Worm (Caenorhabditis elegans) whole organism, L4/young adult: Measurements from ENCODE around the gene ins-15.

ENCODE experiments used
- W03F9.2 ChIP-seq: fragments of 150-350 bp; optimal IDR thresholded peaks from 2 replicates; lab custom pipeline; 2014; ENCODE audit warnings: missing biosample characterization, missing genetic modification characterization
- dao-5 ChIP-seq: sonication (generic microtip); optimal IDR thresholded peaks from 2 replicates; lab custom pipeline; 2016; ENCODE audit warnings: missing genotype, missing genetic modification characterization, moderate library complexity, missing compliant biosample characterization
- him-1 ChIP-seq: sonication (generic microtip); optimal IDR thresholded peaks from 2 replicates; lab custom pipeline; 2016; ENCODE audit warnings: missing genotype, missing genetic modification reagents, missing genetic modification characterization, missing compliant biosample characterization

The ins-15 gene

DNA sequence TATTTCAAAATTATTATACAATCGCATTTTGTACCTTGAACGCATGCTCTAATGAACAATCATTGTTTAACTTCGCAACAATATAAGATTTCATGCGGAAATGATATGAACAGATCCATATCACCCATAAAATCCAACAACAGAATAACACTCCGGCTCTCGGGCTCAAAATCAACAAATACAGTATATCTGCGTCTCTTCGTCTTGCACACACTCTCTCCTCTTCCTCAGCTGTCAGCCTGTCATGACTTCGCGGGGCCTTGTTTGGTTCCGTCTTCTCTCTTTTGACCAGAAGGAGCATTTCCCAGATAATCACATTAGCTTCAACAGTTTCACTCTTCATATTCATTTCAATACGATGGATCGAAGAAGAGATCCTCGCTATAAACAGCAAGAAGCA is 11.7 kb upstream of the ins-15 start, which contains the start of gene F41G3.3:
Gene F41G3.3 (plus strand): TSS at position 301 of the 400 bp plus-strand sequence.
- TF ChIP-seq dao-5: no peak

DNA sequence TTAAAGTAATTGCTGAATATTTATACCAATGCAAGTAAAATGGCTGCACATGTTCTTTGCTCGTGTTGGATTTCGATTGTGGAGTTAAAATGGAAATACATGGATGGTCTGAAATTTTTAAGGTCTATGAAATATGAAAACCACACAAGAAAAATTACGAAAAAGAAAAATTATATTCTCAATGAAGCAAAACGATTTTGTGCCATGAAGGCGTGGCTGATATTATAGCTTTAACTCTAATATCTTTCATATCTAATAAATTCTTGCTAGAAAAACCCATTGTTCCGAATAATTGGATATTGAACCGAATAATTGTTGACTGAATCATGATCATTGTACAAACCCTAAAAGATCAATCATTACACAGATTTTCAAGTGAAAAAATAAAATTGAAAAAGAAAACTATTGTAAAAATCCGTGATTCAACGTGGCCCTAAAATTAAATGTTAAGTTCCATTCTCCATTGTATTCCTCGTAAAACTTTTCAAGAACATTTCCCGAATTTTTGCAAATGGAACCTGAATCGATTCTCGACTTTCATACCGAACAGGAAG is 10.2 kb upstream of the ins-15 start, which contains the start of the genes srx-95 and fis-1:
Gene srx-95 (minus strand): TSS at position 101 of the 554 bp plus-strand sequence.
Gene fis-1 (plus strand): TSS at position 504 of the 554 bp plus-strand sequence.
- TF ChIP-seq W03F9.2 (tag; lab: Kevin White, UChicago) (no peak), him-1 (tag; lab: Kevin White, UChicago) (no peak), dao-5 (no peak)

DNA sequence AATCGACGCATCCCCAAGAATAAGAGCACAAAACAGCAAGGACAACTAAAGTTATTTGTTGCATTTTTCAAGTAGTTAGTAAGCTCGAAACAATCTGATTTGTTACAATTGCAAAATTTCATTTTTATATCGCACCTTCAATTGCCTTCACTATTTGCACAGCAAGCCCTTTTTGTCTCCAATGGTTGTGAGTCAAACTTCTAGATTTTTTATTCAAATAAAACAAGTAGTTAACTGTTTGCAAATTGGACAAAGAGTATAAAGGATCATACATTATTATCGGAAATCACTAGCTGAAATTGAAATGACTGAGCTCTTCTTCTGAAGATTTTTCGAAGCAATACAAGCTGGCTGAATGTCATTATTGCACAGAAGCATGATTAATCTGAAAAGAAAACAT is 8.3 kb upstream of the ins-15 start, which contains the start of gene F41G3.21:
Gene F41G3.21 (minus strand): TSS at position 101 of the 400 bp plus-strand sequence.
- TF ChIP-seq him-1 (tag; lab: Kevin White, UChicago) (no peak), dao-5 (no peak), W03F9.2 (tag; lab: Kevin White, UChicago) (no peak)

DNA sequence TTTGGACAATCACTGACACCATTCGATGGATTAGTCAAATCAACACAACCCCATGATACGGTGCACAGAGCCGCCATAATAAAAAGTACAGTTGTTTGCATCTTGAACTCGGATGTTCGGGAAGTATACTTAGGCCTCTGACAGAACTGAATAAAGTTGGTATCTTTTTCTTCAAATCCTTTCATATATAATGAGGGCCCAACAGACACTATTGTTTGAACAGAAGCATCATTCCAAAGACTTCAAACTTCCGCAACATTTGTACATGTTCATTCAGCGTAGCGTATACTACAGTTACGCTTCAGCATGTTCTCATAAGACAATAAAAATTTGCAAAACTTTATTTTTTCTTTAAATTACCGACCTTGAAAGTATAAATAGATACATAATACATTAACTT is 7.5 kb upstream of the ins-15 start, which contains the start of gene F41G3.19:
Gene F41G3.19 (minus strand): TSS at position 101 of the 400 bp plus-strand sequence.
- TF ChIP-seq W03F9.2 (tag; lab: Kevin White, UChicago) (no peak), dao-5 (no peak), him-1 (tag; lab: Kevin White, UChicago) (no peak)

DNA sequence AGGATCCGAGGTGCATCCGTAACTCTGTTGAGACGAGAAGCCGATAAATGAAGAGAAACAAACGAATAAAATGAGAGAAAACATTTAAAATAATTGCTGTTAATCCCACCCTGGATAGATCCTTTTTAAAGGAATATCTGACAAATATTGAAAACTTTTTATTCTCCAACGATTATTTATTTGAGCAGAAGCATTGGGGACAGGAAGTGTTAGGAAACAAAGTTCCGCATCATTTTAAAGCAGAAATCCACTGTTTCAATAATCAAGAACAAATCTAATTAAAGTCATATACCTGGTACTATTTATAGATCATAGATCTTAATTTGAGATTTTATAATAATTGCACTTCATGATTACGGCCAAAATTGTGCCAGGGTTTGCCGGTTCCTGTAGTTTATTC is 6.4 kb upstream of the ins-15 start, which contains the start of gene F41G3.20:
Gene F41G3.20 (minus strand): TSS at position 101 of the 400 bp plus-strand sequence.
- TF ChIP-seq dao-5: no peak
- TF ChIP-seq him-1 (tag; lab: Kevin White, UChicago): no peak
- no peak for TF ChIP-seq W03F9.2 (tag; lab: Kevin White, UChicago)

DNA sequence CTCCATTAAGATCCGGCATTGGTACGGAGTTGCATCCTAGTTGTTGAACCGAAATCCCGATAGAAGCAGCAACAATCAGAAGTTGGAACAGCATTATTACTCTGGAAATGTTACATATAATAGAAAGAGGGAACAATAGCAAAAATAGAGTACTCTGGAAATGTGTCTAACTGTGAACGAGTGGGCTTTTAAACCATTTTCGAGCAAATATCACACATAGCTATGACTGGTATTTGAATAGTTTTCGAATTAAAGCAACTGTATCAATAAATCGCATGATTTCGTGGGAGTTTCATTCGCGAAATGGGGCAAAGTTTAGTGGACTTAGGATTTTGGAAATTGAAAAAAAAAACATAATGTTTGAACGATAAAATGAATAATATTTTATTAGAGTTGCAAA is 4.9 kb upstream of the ins-15 start, which contains the start of gene F41G3.10:
Gene F41G3.10 (minus strand): TSS at position 101 of the 400 bp plus-strand sequence.
- TF ChIP-seq him-1 (tag; lab: Kevin White, UChicago) (no peak), dao-5 (no peak), W03F9.2 (tag; lab: Kevin White, UChicago) (no peak)

DNA sequence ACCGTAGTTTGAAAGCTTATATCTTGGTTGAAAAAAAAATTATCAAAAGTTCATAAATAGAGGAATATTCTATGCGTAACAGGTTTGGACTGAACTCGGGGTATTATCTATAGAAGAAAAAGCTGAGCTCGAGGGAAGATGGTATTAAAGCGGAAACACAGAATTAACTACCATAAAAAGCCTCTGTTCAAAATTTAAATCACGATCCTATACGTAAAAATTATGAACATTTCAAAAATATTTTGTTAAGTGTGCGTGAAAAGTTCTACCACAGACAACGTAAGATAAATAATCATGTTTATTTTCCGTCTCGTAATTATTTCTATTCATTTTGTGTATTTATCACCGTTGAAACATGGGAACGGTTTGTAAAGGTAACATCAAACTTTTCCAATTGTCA is 1.9 kb upstream of the ins-15 start, which contains the start of gene F41G3.5:
Gene F41G3.5 (plus strand): TSS at position 301 of the 400 bp plus-strand sequence.
- TF ChIP-seq W03F9.2 (tag; lab: Kevin White, UChicago): no peak
- TF ChIP-seq him-1 (tag; lab: Kevin White, UChicago): no peak
- no peak for TF ChIP-seq dao-5

DNA sequence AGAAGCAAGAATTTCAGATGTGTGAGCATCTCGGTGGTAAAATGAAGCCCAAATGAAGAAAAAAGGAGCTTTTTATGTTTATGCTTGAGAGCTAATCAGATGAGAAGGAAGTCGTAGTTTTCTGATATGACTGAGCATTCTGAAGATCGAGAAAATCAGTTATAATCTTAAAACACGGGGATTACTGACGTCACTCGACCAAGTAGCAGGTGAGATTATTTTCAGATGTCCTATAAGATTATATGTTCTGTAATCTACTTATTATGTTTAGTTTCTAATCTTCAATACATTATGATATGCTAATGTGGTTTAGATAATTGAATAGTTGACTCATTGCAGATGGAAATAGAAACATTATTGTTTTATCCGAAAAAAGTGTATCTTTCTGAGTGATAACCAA is 1.2 kb upstream of the ins-15 start, which contains the start of gene ins-14:
Gene ins-14 (minus strand): TSS at position 32 of the 400 bp plus-strand sequence.
- TF ChIP-seq him-1 (tag; lab: Kevin White, UChicago): no peak
- TF ChIP-seq W03F9.2 (tag; lab: Kevin White, UChicago): no peak
- TF ChIP-seq dao-5: no peak

DNA sequence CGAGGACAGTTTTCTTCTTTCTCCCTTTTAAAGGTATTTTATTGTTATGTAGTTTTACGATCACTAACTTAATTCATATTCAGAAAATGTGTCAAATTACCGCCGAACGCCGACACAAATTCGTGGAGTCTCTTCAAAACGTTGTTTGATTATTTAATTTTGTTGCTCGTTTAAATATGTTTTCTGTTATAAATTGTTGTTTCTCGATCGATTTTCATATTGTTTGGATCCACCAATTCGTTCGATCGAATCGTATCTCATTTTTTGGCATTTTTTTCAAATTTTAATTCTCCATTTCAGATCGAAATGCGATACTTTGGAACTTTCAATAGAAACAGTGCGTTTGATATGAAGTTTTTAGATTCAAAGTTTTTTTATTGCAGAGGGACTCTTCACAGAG is 1.9 kb downstream of the ins-15 start, which contains the start of gene F41G3.6:
Gene F41G3.6 (plus strand): TSS at position 301 of the 400 bp plus-strand sequence.
- no peak for TF ChIP-seq him-1 (tag; lab: Kevin White, UChicago)
- TF ChIP-seq dao-5: no peak
- no peak for TF ChIP-seq W03F9.2 (tag; lab: Kevin White, UChicago)

DNA sequence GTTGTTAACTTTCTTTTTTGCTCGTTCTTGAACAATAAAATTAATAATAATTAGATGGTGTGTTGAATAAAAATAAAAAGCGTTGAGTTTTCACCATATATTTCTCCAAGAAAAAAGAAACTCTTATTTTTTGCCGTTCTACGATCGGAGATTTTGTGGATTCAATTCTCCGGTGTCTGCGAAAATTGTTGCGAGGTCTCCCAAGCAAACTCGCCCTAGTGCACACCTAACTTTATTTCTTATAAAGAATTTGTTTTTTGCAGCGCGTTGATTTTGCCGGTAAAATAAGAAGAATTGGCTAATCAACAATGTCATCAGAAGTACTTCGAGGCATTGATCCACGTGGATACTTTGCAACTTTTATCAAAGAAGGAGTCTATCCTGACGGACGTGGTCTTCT is 3.1 kb downstream of the ins-15 start, which contains the start of gene exos-8:
Gene exos-8 (plus strand): TSS at position 264 of the 400 bp plus-strand sequence.
- TF ChIP-seq him-1 (tag; lab: Kevin White, UChicago) (peak; percentile 12), W03F9.2 (tag; lab: Kevin White, UChicago) (no peak)

DNA sequence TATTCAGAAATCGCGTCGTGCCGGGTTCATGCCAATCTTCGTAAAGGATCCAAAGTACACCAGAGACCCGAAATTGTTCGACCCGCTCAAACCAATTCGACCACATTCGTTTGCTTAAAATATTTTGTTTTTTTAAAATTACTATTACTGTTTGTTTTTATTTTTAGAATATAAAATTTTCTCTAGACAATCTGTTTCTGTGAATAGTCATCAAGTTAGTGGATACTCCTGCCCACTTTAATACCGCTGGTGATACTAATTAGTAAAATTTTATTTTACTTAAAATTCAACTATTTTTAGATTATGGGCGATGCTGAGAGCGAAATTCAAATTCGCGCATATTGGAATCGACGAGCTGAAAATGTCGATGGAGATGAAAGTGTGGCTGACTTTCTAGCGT is 7.9 kb downstream of the ins-15 start, which contains the start of gene T14B4.1:
Gene T14B4.1 (plus strand): TSS at position 301 of the 400 bp plus-strand sequence.
- TF ChIP-seq dao-5 (no peak), W03F9.2 (tag; lab: Kevin White, UChicago) (no peak), him-1 (tag; lab: Kevin White, UChicago) (no peak)

DNA sequence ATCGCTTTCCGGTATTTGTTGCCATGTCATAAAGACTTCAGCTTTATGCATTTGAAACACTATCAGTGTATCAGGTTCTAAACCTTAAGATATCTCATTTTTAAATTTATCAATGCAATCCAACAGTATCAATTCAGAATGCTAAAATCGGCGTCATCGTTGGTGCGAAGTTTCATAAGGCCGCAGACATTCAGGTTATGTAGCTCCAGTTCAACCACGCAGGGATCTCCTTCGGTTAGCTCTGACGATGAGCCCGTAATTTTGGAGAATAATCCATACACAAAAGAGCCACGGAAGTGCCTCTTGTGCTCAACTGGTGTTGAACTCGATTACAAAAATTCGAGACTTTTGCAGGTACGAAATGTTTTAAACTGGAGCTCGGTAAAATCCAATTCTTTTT is 8.5 kb downstream of the ins-15 start, which contains the start of gene mrps-18.C:
Gene mrps-18.C (plus strand): TSS at position 138 of the 400 bp plus-strand sequence.
- TF ChIP-seq him-1 (tag; lab: Kevin White, UChicago) (no peak), dao-5 (no peak), W03F9.2 (tag; lab: Kevin White, UChicago) (no peak)

DNA sequence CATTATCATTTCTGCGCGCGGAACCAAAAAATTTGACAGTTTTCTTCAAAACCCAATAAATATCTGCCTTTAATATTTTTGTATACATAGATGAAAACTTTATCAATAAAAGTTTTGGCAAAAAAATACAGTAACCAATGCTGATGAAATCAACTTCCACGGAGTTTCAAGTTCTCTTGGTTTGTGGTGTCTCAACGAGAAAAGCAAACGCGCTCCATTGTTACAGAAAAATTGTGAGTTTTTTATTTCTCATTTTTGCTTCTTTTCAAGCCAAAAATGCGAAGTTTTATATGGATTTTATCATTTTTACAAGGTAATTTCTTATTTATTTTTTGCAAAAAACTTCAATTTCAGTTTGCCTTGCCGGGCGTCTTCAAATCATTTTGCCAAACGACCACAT is 9.9 kb downstream of the ins-15 start, which contains the start of gene T14B4.3:
Gene T14B4.3 (plus strand): TSS at position 264 of the 400 bp plus-strand sequence.
- no peak for TF ChIP-seq him-1 (tag; lab: Kevin White, UChicago)
- TF ChIP-seq W03F9.2 (tag; lab: Kevin White, UChicago): peak; percentile 46

DNA sequence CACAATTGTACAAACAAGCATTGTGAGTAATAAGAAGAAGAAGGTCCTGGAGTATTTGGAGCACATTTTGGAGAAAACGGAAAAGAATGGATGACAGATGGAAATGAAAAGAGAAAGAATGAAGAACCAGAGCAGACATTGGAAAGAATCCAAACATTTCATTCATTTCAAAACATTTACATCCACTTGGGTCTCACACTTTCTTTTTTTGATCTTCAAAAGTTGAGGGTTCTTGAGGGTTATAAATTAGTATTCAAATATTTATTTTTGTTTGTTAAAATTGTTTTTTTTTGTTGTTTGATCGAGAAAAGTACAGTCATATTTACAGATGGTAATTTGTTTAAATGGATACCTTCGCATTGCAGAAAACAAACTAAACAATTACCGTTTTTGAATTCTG is 10.8 kb downstream of the ins-15 start, which contains the start of gene T14B4.9:
Gene T14B4.9 (minus strand): TSS at position 101 of the 400 bp plus-strand sequence.
- no peak for TF ChIP-seq W03F9.2 (tag; lab: Kevin White, UChicago)
- TF ChIP-seq him-1 (tag; lab: Kevin White, UChicago): no peak
- no peak for TF ChIP-seq dao-5
